Fruit fly (Drosophila melanogaster): ENCODE measurements around the gene TyrRII.
A peak's percentile ranks its signal among the peaks of the same experiment; 100 is the strongest.

TyrRII gene

DNA sequence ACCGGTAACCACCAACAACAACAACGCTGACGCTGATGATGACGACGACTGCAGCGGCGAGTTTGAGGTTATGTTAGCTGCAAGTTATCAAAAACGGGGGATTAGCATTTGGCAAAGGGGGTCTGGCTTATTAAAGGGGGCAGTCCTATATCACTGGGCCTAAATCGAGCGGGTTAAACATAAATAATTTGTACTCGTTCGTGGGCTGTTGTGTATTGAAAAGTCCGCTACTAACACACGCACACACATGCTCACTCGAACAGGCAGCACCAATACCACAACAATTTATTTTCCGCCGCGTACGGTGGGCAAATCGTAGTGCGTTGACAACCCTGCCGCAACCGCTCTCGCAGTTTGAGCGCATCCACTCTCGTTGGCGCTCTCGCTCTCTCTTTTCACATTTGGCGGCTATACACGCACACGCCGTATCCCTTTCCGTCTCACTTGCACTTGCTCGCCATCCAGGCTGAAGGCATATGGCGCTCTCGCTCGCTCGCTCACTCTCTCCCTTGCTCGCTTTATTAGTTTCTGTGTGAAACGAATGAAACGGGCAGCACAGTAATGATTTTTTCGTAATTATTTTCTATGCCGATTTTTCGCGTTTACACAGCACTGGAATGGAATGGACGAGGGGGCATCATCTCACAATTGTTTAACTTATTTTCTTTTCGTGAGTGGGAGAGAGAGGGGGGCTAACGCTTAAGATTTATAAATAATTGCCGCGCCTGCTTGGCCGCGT is 19.4 kb upstream of the TyrRII start:
- no peak for TF ChIP-seq CG9948 (tag; optimal IDR thresholded peaks at IDR 0.05)
- peak; percentile 3 for TF ChIP-seq CG8301 (tag; optimal IDR thresholded peaks at IDR 0.05)
- peak; percentile 72 for TF ChIP-seq CG13204 (GFP tag; optimal IDR thresholded peaks at IDR 0.05)
- peak; percentile 33 for TF ChIP-seq Pif1A (GFP tag; optimal IDR thresholded peaks at IDR 0.05)
- peak; percentile 73 for TF ChIP-seq EcR (GFP tag; optimal IDR thresholded peaks at IDR 0.05)
- TF ChIP-seq CG17806 (tag; optimal IDR thresholded peaks at IDR 0.05): no peak
- TF ChIP-seq Pif1B (GFP tag; optimal IDR thresholded peaks at IDR 0.05): peak; percentile 48
- peak; percentile 24 for TF ChIP-seq Snoo (tag; optimal IDR thresholded peaks at IDR 0.05)
- TF ChIP-seq rn (GFP tag; IDR thresholded peaks at IDR 0.05): no peak
- peak; percentile 17 for TF ChIP-seq CG15710 (tag; optimal IDR thresholded peaks at IDR 0.05)
- TF ChIP-seq CG8159 (tag; optimal IDR thresholded peaks at IDR 0.05): peak; percentile 31

DNA sequence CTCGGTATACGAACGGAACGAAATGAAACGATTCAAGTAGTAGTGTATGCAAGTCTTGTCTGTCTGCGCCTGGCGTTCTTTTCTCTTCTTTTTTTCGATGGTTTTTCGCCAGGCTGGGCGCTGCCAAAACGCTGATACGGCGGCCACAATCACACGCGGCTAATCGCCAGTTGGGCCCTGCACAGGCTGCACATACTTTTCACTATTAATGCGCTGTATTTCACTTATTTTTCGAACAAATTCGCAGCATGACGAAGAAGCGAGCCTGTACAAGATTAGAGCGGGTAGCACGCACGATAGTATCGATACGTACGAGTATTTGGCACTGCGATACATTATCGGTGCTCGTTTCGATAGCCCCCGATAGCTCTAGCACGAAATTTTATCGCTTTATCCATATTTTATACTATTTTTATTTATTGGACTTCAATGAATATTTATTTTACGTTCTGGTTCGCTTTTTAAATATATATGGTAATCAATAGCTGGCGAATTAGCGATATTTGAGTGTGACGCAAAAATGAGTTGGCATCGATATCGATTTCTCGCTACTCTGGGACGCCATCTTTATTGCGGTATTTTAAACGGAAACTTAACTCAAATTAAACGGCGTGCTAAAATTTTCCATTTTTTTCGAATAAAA is 18.2 kb upstream of the TyrRII start, which contains the start of gene osa:
Gene osa, minus strand, starts transcription at position 300 of the 643 bp plus-strand sequence.
- TF ChIP-seq gl (tag; optimal IDR thresholded peaks at IDR 0.05) (no peak), EcR (GFP tag; optimal IDR thresholded peaks at IDR 0.05) (peak; percentile 3), Pif1B (GFP tag; optimal IDR thresholded peaks at IDR 0.05) (peak; percentile 50), Ets98B (GFP tag; IDR thresholded peaks at IDR 0.05) (no peak), CG13204 (GFP tag; optimal IDR thresholded peaks at IDR 0.05) (no peak), CG12605 (GFP tag; IDR thresholded peaks at IDR 0.05) (no peak), CG15710 (tag; optimal IDR thresholded peaks at IDR 0.05) (no peak), fd96Ca (GFP tag; IDR thresholded peaks at IDR 0.05) (no peak), CG17806 (tag; optimal IDR thresholded peaks at IDR 0.05) (no peak), CG14655 (GFP tag; optimal IDR thresholded peaks at IDR 0.05) (no peak), CG32121 (GFP tag; IDR thresholded peaks at IDR 0.05) (no peak), CG10348 (GFP tag; IDR thresholded peaks at IDR 0.05) (no peak), CG9948 (tag; optimal IDR thresholded peaks at IDR 0.05) (no peak), CG8159 (tag; optimal IDR thresholded peaks at IDR 0.05) (no peak), D1 (tag; optimal IDR thresholded peaks at IDR 0.05) (no peak), rn (GFP tag; IDR thresholded peaks at IDR 0.05) (no peak)

DNA sequence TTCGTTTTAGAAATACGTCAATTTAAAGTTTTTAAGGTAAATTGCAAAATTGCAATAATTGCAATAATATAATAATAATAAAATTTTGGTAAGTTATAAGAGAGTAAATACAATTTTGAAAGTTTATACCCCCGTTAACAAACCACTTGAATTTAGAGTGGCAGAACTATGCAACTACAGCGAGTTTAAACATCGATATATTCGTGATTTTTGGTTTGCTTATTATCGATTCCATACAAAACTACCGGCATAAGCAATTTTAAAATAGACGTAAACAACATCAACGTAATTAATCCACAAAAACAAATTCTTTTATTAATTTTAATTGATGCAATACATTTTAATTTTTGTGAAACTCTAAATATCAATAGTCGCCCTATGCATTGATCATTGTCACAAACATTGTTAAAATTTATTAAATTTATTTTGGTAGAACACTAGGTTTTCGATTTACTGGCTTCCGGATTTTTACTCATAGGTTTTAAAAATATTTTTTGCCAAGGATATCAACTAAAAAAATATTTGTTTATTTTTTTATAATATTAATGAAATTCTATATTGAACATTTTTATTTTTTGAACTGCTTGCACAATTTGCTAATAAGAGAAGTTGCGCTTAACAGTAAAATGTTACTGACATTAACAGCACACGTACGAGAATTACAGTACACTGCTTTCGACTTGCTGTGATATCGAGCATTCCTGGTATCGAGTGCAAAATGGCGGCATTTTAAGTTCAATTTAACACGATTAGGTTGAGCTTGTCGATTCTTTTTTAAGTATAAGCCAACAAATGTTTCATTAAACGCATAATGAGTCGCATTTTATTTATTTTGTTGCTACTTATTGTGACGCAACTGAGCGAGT is 17.4 kb upstream of the TyrRII start, which contains the start of gene Pxt:
Gene Pxt, plus strand, starts transcription at position 695 of the 866 bp plus-strand sequence.
- TF ChIP-seq CG17806 (tag; optimal IDR thresholded peaks at IDR 0.05): no peak
- TF ChIP-seq CG8159 (tag; optimal IDR thresholded peaks at IDR 0.05): no peak
- TF ChIP-seq Pif1B (GFP tag; optimal IDR thresholded peaks at IDR 0.05): peak; percentile 17
- peak; percentile 60 for TF ChIP-seq D1 (tag; optimal IDR thresholded peaks at IDR 0.05)

- no peak for TF ChIP-seq CG13204 (GFP tag; optimal IDR thresholded peaks at IDR 0.05)
- no peak for TF ChIP-seq CG17806 (tag; optimal IDR thresholded peaks at IDR 0.05)
- TF ChIP-seq Pif1A (GFP tag; optimal IDR thresholded peaks at IDR 0.05): no peak
- TF ChIP-seq EcR (GFP tag; optimal IDR thresholded peaks at IDR 0.05): no peak
- no peak for TF ChIP-seq CG9948 (tag; optimal IDR thresholded peaks at IDR 0.05)
- TF ChIP-seq CG32121 (GFP tag; IDR thresholded peaks at IDR 0.05): no peak
- TF ChIP-seq CG4496 (GFP tag; IDR thresholded peaks at IDR 0.05): no peak
- TF ChIP-seq CG34367 (tag; optimal IDR thresholded peaks at IDR 0.05): no peak
- TF ChIP-seq rn (GFP tag; IDR thresholded peaks at IDR 0.05): no peak
- no peak for TF ChIP-seq Ets98B (GFP tag; IDR thresholded peaks at IDR 0.05)
- TF ChIP-seq CG8159 (tag; optimal IDR thresholded peaks at IDR 0.05): no peak
- TF ChIP-seq D1 (tag; optimal IDR thresholded peaks at IDR 0.05): no peak
- no peak for TF ChIP-seq Pif1B (GFP tag; optimal IDR thresholded peaks at IDR 0.05)
- TF ChIP-seq CG8301 (tag; optimal IDR thresholded peaks at IDR 0.05): no peak
- no peak for TF ChIP-seq CG15710 (tag; optimal IDR thresholded peaks at IDR 0.05)
- TF ChIP-seq CG14655 (GFP tag; optimal IDR thresholded peaks at IDR 0.05): no peak
- TF ChIP-seq fd96Ca (GFP tag; IDR thresholded peaks at IDR 0.05): no peak
- no peak for TF ChIP-seq CG10348 (GFP tag; IDR thresholded peaks at IDR 0.05)
These were observed 11.4 kb upstream of the TyrRII start, which contains the start of gene Atg8b for dm6 chr3R:17724963-17725362. TSS of gene Atg8b (minus strand) at chr3R:17725063.

- TF ChIP-seq rn (GFP tag; IDR thresholded peaks at IDR 0.05): no peak
- TF ChIP-seq CG4496 (GFP tag; IDR thresholded peaks at IDR 0.05): peak; percentile 66
These were observed 10.9 kb upstream of the TyrRII start, which contains the start of gene Lgr1 for dm6 chr3R:17725558-17725957. TSS of gene Lgr1 (plus strand) at chr3R:17725777.

dm6 chr3R:17733261-17733660 is 3.1 kb upstream of the TyrRII start, which contains the start of gene CG14321:
TSS of gene CG14321 (plus strand) at chr3R:17733598.
- TF ChIP-seq CG12605 (GFP tag; IDR thresholded peaks at IDR 0.05) (no peak), EcR (GFP tag; optimal IDR thresholded peaks at IDR 0.05) (no peak), CG4496 (GFP tag; IDR thresholded peaks at IDR 0.05) (no peak), CG13204 (GFP tag; optimal IDR thresholded peaks at IDR 0.05) (no peak), fd96Ca (GFP tag; IDR thresholded peaks at IDR 0.05) (no peak), Pif1A (GFP tag; optimal IDR thresholded peaks at IDR 0.05) (no peak), CG15710 (tag; optimal IDR thresholded peaks at IDR 0.05) (no peak), rn (GFP tag; IDR thresholded peaks at IDR 0.05) (no peak), CG8301 (tag; optimal IDR thresholded peaks at IDR 0.05) (no peak), Snoo (tag; optimal IDR thresholded peaks at IDR 0.05) (no peak)

Data from whole organism, pupa.